Fruit fly (Drosophila melanogaster) whole organism, embryonic: Measurements from ENCODE around the gene CG5973.

Experiments
- Bteb2 ChIP-seq: fragments of 200-800 bp; sonication (Bioruptor generic); optimal IDR thresholded peaks from 2 replicates; lab custom pipeline; 2016; ENCODE audit warnings: missing biosample characterization, missing genetic modification characterization
- CG10209 ChIP-seq: fragments of 200-800 bp; sonication (Bioruptor generic); optimal IDR thresholded peaks from 3 replicates; lab custom pipeline; 2017; ENCODE audit warnings: missing biosample characterization, mild to moderate bottlenecking, missing genetic modification characterization, missing genetic modification reagents
- CG10274 ChIP-seq: fragments of 200-800 bp; sonication (Bioruptor generic); optimal IDR thresholded peaks from 3 replicates; lab custom pipeline; 2017; ENCODE audit warnings: missing biosample characterization, mild to moderate bottlenecking, missing genetic modification characterization
- CG10321 ChIP-seq: fragments of 200-800 bp; sonication (Bioruptor generic); IDR thresholded peaks from 2 replicates; pipeline ENCODE4 v1.3.6; 2022; ENCODE audit warnings: missing biosample characterization, missing genetic modification characterization
- CG10654 ChIP-seq: fragments of 200-800 bp; sonication (Bioruptor generic); optimal IDR thresholded peaks from 2 replicates; lab custom pipeline; 2016; ENCODE audit warnings: missing biosample characterization, missing genetic modification characterization
- CG10979 ChIP-seq: fragments of 200-800 bp; sonication (Bioruptor generic); optimal IDR thresholded peaks from 2 replicates; lab custom pipeline; 2018; ENCODE audit warnings: missing biosample characterization, mild to moderate bottlenecking, missing genetic modification characterization, moderate library complexity
- CG16815 ChIP-seq: fragments of 200-800 bp; sonication (Bioruptor generic); optimal IDR thresholded peaks from 3 replicates; lab custom pipeline; 2017; ENCODE audit warnings: missing biosample characterization, mild to moderate bottlenecking, missing genetic modification characterization
- CG17385 ChIP-seq: fragments of 200-800 bp; sonication (Bioruptor generic); optimal IDR thresholded peaks from 3 replicates; lab custom pipeline; 2018; ENCODE audit warnings: missing biosample characterization, mild to moderate bottlenecking, missing genetic modification characterization
- CG17612 ChIP-seq: fragments of 200-800 bp; sonication (Bioruptor generic); IDR thresholded peaks from 2 replicates; pipeline ENCODE4 v1.3.6; 2022; ENCODE audit warnings: missing biosample characterization, missing genetic modification characterization
- CG2202 ChIP-seq: fragments of 200-800 bp; sonication (Bioruptor generic); optimal IDR thresholded peaks from 2 replicates; lab custom pipeline; 2018; ENCODE audit warnings: missing biosample characterization, mild to moderate bottlenecking, missing genetic modification characterization
- CG2712 ChIP-seq: fragments of 200-800 bp; optimal IDR thresholded peaks from 3 replicates; lab custom pipeline; 2019; ENCODE audit warnings: missing biosample characterization, mild to moderate bottlenecking, missing genetic modification characterization, moderate library complexity
- CG2875 ChIP-seq: fragments of 200-800 bp; sonication (Bioruptor generic); optimal IDR thresholded peaks from 2 replicates; lab custom pipeline; 2017; ENCODE audit warnings: missing biosample characterization, mild to moderate bottlenecking, missing genetic modification characterization, missing genetic modification reagents
- CG32767 ChIP-seq: fragments of 200-800 bp; sonication (Bioruptor generic); IDR thresholded peaks from 2 replicates; pipeline ENCODE4 v1.3.6; 2022; ENCODE audit warnings: missing biosample characterization, missing genetic modification characterization
- CG32772 ChIP-seq: fragments of 200-800 bp; sonication (Bioruptor generic); IDR thresholded peaks from 2 replicates; pipeline ENCODE4 v1.3.6; 2022; ENCODE audit warnings: missing biosample characterization, missing genetic modification characterization
- CG43689 ChIP-seq: fragments of 200-800 bp; sonication (Bioruptor generic); IDR thresholded peaks from 2 replicates; pipeline ENCODE4 v1.3.6; 2022; ENCODE audit warnings: missing biosample characterization, missing genetic modification characterization
- CG4820 ChIP-seq: fragments of 200-800 bp; sonication (Bioruptor generic); optimal IDR thresholded peaks from 3 replicates; lab custom pipeline; 2016; ENCODE audit warnings: missing biosample characterization, missing genetic modification characterization
- CG6689 ChIP-seq: fragments of 200-800 bp; sonication (Bioruptor generic); IDR thresholded peaks from 2 replicates; pipeline ENCODE4 v1.3.6; 2022; ENCODE audit warnings: missing biosample characterization, missing genetic modification characterization
- CG6765 ChIP-seq: fragments of 200-800 bp; sonication (Bioruptor generic); optimal IDR thresholded peaks from 3 replicates; lab custom pipeline; 2017; ENCODE audit warnings: missing biosample characterization, mild to moderate bottlenecking, missing genetic modification characterization
- CG6813 ChIP-seq: fragments of 200-800 bp; sonication (Bioruptor generic); optimal IDR thresholded peaks from 2 replicates; lab custom pipeline; 2017; ENCODE audit warnings: missing biosample characterization, missing genetic modification characterization, mild to moderate bottlenecking, moderate library complexity, missing genetic modification reagents
- CG8281 ChIP-seq: fragments of 200-800 bp; sonication (Bioruptor generic); optimal IDR thresholded peaks from 2 replicates; lab custom pipeline; 2018; ENCODE audit warnings: missing biosample characterization, mild to moderate bottlenecking, missing genetic modification characterization, moderate library complexity
- CG8359 ChIP-seq: fragments of 200-800 bp; sonication (Bioruptor generic); optimal IDR thresholded peaks from 2 replicates; lab custom pipeline; 2017; ENCODE audit warnings: missing biosample characterization, mild to moderate bottlenecking, missing genetic modification characterization, borderline replicate concordance
- CG8924 ChIP-seq: fragments of 200-800 bp; optimal IDR thresholded peaks from 3 replicates; lab custom pipeline; 2019; ENCODE audit warnings: missing biosample characterization, mild to moderate bottlenecking, missing genetic modification characterization, moderate library complexity
- Camta ChIP-seq: fragments of 200-800 bp; sonication (Bioruptor generic); optimal IDR thresholded peaks from 2 replicates; lab custom pipeline; 2016; ENCODE audit warnings: missing biosample characterization, missing genetic modification characterization
- Eip74EF ChIP-seq, 2 experiments: fragments of 200-800 bp in 1 of 2; fragments of >200 bp in 1 of 2; sonication (Bioruptor generic) in 1 of 2; optimal IDR thresholded peaks; 2 replicates each; lab custom pipeline; 2017 to 2019; ENCODE audit warnings: missing biosample characterization in 2 of 2, missing genetic modification characterization in 2 of 2, mild to moderate bottlenecking in 1 of 2, moderate library complexity in 1 of 2
- Ets65A ChIP-seq: fragments of 200-800 bp; sonication (Bioruptor generic); peaks from one replicate; lab custom pipeline; 2016; ENCODE audit warnings: missing biosample characterization, missing genetic modification characterization
- Ets97D ChIP-seq: fragments of 200-800 bp; sonication (Bioruptor generic); optimal IDR thresholded peaks from 3 replicates; lab custom pipeline; 2016; ENCODE audit warnings: missing biosample characterization, missing genetic modification characterization
- Hr3 ChIP-seq: fragments of 200-800 bp; sonication (Bioruptor generic); optimal IDR thresholded peaks from 3 replicates; lab custom pipeline; 2016; ENCODE audit warnings: missing biosample characterization, missing genetic modification characterization
- Lpt ChIP-seq: fragments of >200 bp; optimal IDR thresholded peaks from 2 replicates; lab custom pipeline; 2018; ENCODE audit warnings: missing biosample characterization, missing genetic modification characterization
- MESR4 ChIP-seq: fragments of 200-800 bp; sonication (Bioruptor generic); optimal IDR thresholded peaks from 2 replicates; lab custom pipeline; 2018; ENCODE audit warnings: missing biosample characterization, mild to moderate bottlenecking, missing genetic modification characterization, moderate library complexity
- Nf-YC ChIP-seq: fragments of 200-800 bp; optimal IDR thresholded peaks from 3 replicates; lab custom pipeline; 2019; ENCODE audit warnings: missing biosample characterization, mild to moderate bottlenecking, missing genetic modification characterization, moderate library complexity
- Opbp ChIP-seq: fragments of 200-800 bp; sonication (Bioruptor generic); IDR thresholded peaks from 3 replicates; pipeline ENCODE4 v1.3.6; 2022; ENCODE audit warnings: missing biosample characterization, missing genetic modification characterization; ENCODE audit not compliant: partially characterized antibody
- Poxn ChIP-seq: fragments of 200-800 bp; sonication (Bioruptor generic); IDR thresholded peaks from 2 replicates; pipeline ENCODE4 v1.3.6; 2022; ENCODE audit warnings: missing biosample characterization, missing genetic modification characterization
- Trl ChIP-seq, 3 experiments: fragments of >200 bp in 2 of 3; fragments of 200-800 bp in 1 of 3; sonication (Bioruptor generic) in 1 of 3; optimal IDR thresholded peaks; 2 replicates in 1 of 3; 3 replicates in 2 of 3; lab custom pipeline; 2016 to 2017; ENCODE audit warnings: missing biosample characterization in 1 of 3, missing genetic modification characterization in 1 of 3
- Usf ChIP-seq: fragments of 200-800 bp; sonication (Bioruptor generic); optimal IDR thresholded peaks from 2 replicates; lab custom pipeline; 2017; ENCODE audit warnings: missing genotype, missing biosample characterization, missing genetic modification characterization
- bab2 ChIP-seq: fragments of 200-800 bp; sonication (Bioruptor generic); optimal IDR thresholded peaks from 2 replicates; lab custom pipeline; 2016; ENCODE audit warnings: missing biosample characterization, missing genetic modification characterization
- btn ChIP-seq: fragments of 200-800 bp; sonication (Bioruptor generic); optimal IDR thresholded peaks from 2 replicates; lab custom pipeline; 2016; ENCODE audit warnings: missing biosample characterization, missing genetic modification characterization
- dati ChIP-seq: fragments of 200-800 bp; sonication (Bioruptor generic); IDR thresholded peaks from 2 replicates; pipeline ENCODE4 v1.3.6; 2022; ENCODE audit warnings: missing biosample characterization, missing genetic modification characterization
- fd96Cb ChIP-seq: fragments of 200-800 bp; sonication (Bioruptor generic); optimal IDR thresholded peaks from 2 replicates; lab custom pipeline; 2018; ENCODE audit warnings: missing biosample characterization, mild to moderate bottlenecking, missing genetic modification characterization, moderate library complexity
- gfzf ChIP-seq: fragments of 200-800 bp; sonication (Bioruptor generic); optimal IDR thresholded peaks from 2 replicates; lab custom pipeline; 2016; ENCODE audit warnings: missing biosample characterization, mild to moderate bottlenecking, missing genetic modification characterization, moderate library complexity
- ham ChIP-seq: fragments of 200-800 bp; sonication (Bioruptor generic); IDR thresholded peaks from 2 replicates; pipeline ENCODE4 v1.3.6; 2022; ENCODE audit warnings: missing biosample characterization, missing genetic modification characterization
- kah ChIP-seq: fragments of 200-800 bp; sonication (Bioruptor generic); optimal IDR thresholded peaks from 2 replicates; lab custom pipeline; 2018; ENCODE audit warnings: missing biosample characterization, mild to moderate bottlenecking, missing genetic modification characterization
- nau ChIP-seq: fragments of 200-800 bp; sonication (Bioruptor generic); optimal IDR thresholded peaks from 3 replicates; lab custom pipeline; 2017; ENCODE audit warnings: missing biosample characterization, mild to moderate bottlenecking, missing genetic modification characterization, missing genetic modification reagents
- p53 ChIP-seq: fragments of 200-800 bp; sonication (Bioruptor generic); optimal IDR thresholded peaks from 2 replicates; lab custom pipeline; 2016; ENCODE audit warnings: missing biosample characterization, missing genetic modification characterization
- salm ChIP-seq: fragments of 200-800 bp; sonication (Bioruptor generic); optimal IDR thresholded peaks from 2 replicates; lab custom pipeline; 2018; ENCODE audit warnings: missing biosample characterization, mild to moderate bottlenecking, missing genetic modification characterization
- stwl ChIP-seq: fragments of 200-800 bp; sonication (Bioruptor generic); optimal IDR thresholded peaks from 3 replicates; lab custom pipeline; 2018; ENCODE audit warnings: missing biosample characterization, mild to moderate bottlenecking, missing genetic modification characterization, moderate library complexity
- tup ChIP-seq: fragments of 200-800 bp; sonication (Bioruptor generic); optimal IDR thresholded peaks from 2 replicates; lab custom pipeline; 2016; ENCODE audit warnings: missing biosample characterization, mild to moderate bottlenecking, missing genetic modification characterization, moderate library complexity
- twi ChIP-seq: fragments of 200-800 bp; optimal IDR thresholded peaks from 2 replicates; lab custom pipeline; 2019; ENCODE audit warnings: missing biosample characterization, mild to moderate bottlenecking, missing genetic modification characterization, moderate library complexity
- vfl ChIP-seq: fragments of 200-800 bp; sonication (Bioruptor generic); optimal IDR thresholded peaks from 2 replicates; lab custom pipeline; 2016; ENCODE audit warnings: missing biosample characterization, missing genetic modification characterization
- zen ChIP-seq: fragments of 200-800 bp; sonication (Bioruptor generic); optimal IDR thresholded peaks from 3 replicates; lab custom pipeline; 2018; ENCODE audit warnings: missing biosample characterization, mild to moderate bottlenecking, missing genetic modification characterization, moderate library complexity
- zen2 ChIP-seq: fragments of 200-800 bp; sonication (Bioruptor generic); IDR thresholded peaks from 3 replicates; pipeline ENCODE4 v1.3.6; 2022; ENCODE audit warnings: missing biosample characterization, missing genetic modification characterization; ENCODE audit not compliant: partially characterized antibody

The CG5973 gene

dm6 chr2L:7395813-7396212 is 41.5 kb upstream of the CG5973 start (continued):
- TF ChIP-seq CG2202 = no peak
- peak; percentile 34 for TF ChIP-seq fd96Cb (tag; lab: Kevin White, UChicago)
- peak; percentile 0 for TF ChIP-seq CG16815 (GFP tag; lab: Kevin White, UChicago)
- TF ChIP-seq gfzf = no peak
- no peak for TF ChIP-seq MESR4 (GFP tag; lab: Kevin White, UChicago)
- TF ChIP-seq CG17612 = no peak
- no peak for TF ChIP-seq twi (tag; lab: Kevin White, UChicago)
- peak; percentile 56 for TF ChIP-seq CG6689 (GFP tag; lab: Robert Waterston, UW)
- TF ChIP-seq ham (GFP tag; lab: Robert Waterston, UW) = no peak
- no peak for TF ChIP-seq Bteb2
- no peak for TF ChIP-seq Trl (optimal IDR thresholded peaks at IDR 0.05; lab: Kevin White, UChicago)
- no peak for TF ChIP-seq Trl (GFP tag; optimal IDR thresholded peaks at IDR 0.05; lab: Kevin White, UChicago)
- TF ChIP-seq CG10274 (GFP tag; lab: Kevin White, UChicago) = no peak
- peak; percentile 68 for TF ChIP-seq CG8924 (tag; lab: Kevin White, UChicago)
- TF ChIP-seq CG2875 (GFP tag; lab: Kevin White, UChicago) = no peak
- TF ChIP-seq CG17385 = peak; percentile 50
- peak in 1 of 2 experiments; percentile 70 for TF ChIP-seq Eip74EF (GFP tag; optimal IDR thresholded peaks at IDR 0.05; lab: Kevin White, UChicago)
- TF ChIP-seq salm (tag; lab: Kevin White, UChicago) = peak; percentile 46
- TF ChIP-seq Ets97D = no peak
- TF ChIP-seq Usf (GFP tag; lab: Kevin White, UChicago) = no peak
- no peak for TF ChIP-seq bab2 (GFP tag; lab: Kevin White, UChicago)
- TF ChIP-seq tup = no peak
- no peak for TF ChIP-seq CG6813 (GFP tag; lab: Kevin White, UChicago)
- no peak for TF ChIP-seq nau (GFP tag; lab: Kevin White, UChicago)
- no peak for TF ChIP-seq CG32772 (GFP tag; lab: Robert Waterston, UW)
- TF ChIP-seq btn (GFP tag; lab: Kevin White, UChicago) = no peak
- 0 out of 2 replicates have a peak, but pooled peaks have one; percentile 34 for TF ChIP-seq CG32767 (GFP tag; lab: Robert Waterston, UW)
- TF ChIP-seq stwl (tag; lab: Kevin White, UChicago) = no peak
- TF ChIP-seq CG10654 (GFP tag; lab: Kevin White, UChicago) = peak; percentile 7
- TF ChIP-seq Ets65A = no peak
- TF ChIP-seq Nf-YC = peak; percentile 35
- no peak for TF ChIP-seq zen (tag; lab: Kevin White, UChicago)
- TF ChIP-seq Lpt = no peak
- no peak for TF ChIP-seq CG8359 (GFP tag; lab: Kevin White, UChicago)
- TF ChIP-seq CG10321 = no peak
- peak; percentile 58 for TF ChIP-seq CG10209 (GFP tag; lab: Kevin White, UChicago)
- TF ChIP-seq Camta = no peak
- TF ChIP-seq CG8281 (tag; lab: Kevin White, UChicago) = no peak
- TF ChIP-seq zen2 (GFP tag; lab: Robert Waterston, UW) = no peak
- no peak for TF ChIP-seq vfl (GFP tag; lab: Kevin White, UChicago)
- TF ChIP-seq Poxn (GFP tag; lab: Robert Waterston, UW) = no peak; the same call in 1 of the 2 replicates
- TF ChIP-seq Hr3 (GFP tag; lab: Kevin White, UChicago) = peak; percentile 48
- peak; percentile 70 for TF ChIP-seq CG2712
- TF ChIP-seq CG6765 = no peak
- no peak for TF ChIP-seq dati
- 0 out of 2 replicates have a peak, but pooled peaks have one; percentile 14 for TF ChIP-seq CG43689 (GFP tag; lab: Robert Waterston, UW)
- TF ChIP-seq CG10979 = peak; percentile 44
- no peak for TF ChIP-seq Opbp (GFP tag; lab: Robert Waterston, UW)
- no peak for TF ChIP-seq kah (GFP tag; lab: Kevin White, UChicago)
- TF ChIP-seq p53 = no peak
- peak; percentile 20 for TF ChIP-seq CG4820 (GFP tag; lab: Kevin White, UChicago)
